Fruit fly (Drosophila melanogaster) Kc167 (cell line): Measurements from ENCODE around the gene CG10041.

ENCODE experiments used
- Sin3A ChIP-seq: fragments of >200 bp; optimal IDR thresholded peaks from 2 replicates; lab custom pipeline; 2018; ENCODE audit warnings: missing external identifiers
- psq ChIP-seq: fragments of >200 bp; optimal IDR thresholded peaks from 2 replicates; lab custom pipeline; 2017; ENCODE audit warnings: missing external identifiers
- ttk ChIP-seq: sonication (Bioruptor generic); optimal IDR thresholded peaks from 2 replicates; lab custom pipeline; 2017; ENCODE audit warnings: missing external identifiers

DNA sequence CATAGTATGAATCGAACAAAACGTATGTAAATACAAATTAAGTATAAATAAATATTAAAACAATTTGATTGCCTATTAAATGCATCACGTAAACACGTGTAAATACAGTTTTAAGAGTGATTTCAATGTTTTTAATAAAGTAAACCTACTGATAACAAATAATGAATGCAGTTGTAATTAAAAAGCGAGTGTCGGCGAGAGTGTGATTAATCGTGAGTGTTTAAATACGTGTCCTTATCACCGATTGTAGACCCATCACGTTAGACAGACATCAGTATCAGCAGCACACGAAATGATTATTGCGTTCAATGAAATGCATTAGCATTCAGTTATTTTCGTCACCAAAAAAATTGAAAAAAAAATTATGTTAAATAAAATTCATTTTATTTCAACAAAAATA is 49.0 kb downstream of the CG10041 start:
- TF ChIP-seq Sin3A (lab: Kevin White, UChicago) (no peak), psq (lab: Kevin White, UChicago) (no peak), ttk (lab: Kevin White, UChicago) (no peak)
